Worm (Caenorhabditis elegans) whole organism, young adult: ENCODE results near the gene T21H3.5.

Experiments
- B0019.2 ChIP-seq: fragments of 200-800 bp; sonication (Bioruptor generic); conservative IDR thresholded peaks from 2 replicates; pipeline ENCODE4 v1.3.6; 2022; ENCODE audit warnings: missing genetic modification reagents, missing genetic modification characterization, missing compliant biosample characterization
- B0261.1 ChIP-seq: sonication (generic microtip); optimal IDR thresholded peaks from 2 replicates; lab custom pipeline; 2016; ENCODE audit warnings: mild to moderate bottlenecking, missing genetic modification characterization, moderate library complexity, missing compliant biosample characterization
- F10E7.11 ChIP-seq: sonication (generic microtip); optimal IDR thresholded peaks from 2 replicates; lab custom pipeline; 2017; ENCODE audit warnings: mild to moderate bottlenecking, missing genetic modification characterization, moderate library complexity, missing compliant biosample characterization
- F23B12.7 ChIP-seq: sonication (generic microtip); optimal IDR thresholded peaks from 2 replicates; lab custom pipeline; 2017; ENCODE audit warnings: missing genetic modification characterization, mild to moderate bottlenecking, missing compliant biosample characterization, antibody characterized with exemption, moderate library complexity; ENCODE audit not compliant: insufficient read depth
- F49E8.2 ChIP-seq: sonication (generic microtip); optimal IDR thresholded peaks from 3 replicates; lab custom pipeline; 2017; ENCODE audit warnings: missing genetic modification characterization, mild to moderate bottlenecking, missing compliant biosample characterization, antibody characterized with exemption, moderate library complexity; ENCODE audit not compliant: insufficient read depth
- F52B5.7 ChIP-seq: sonication (generic microtip); optimal IDR thresholded peaks from 2 replicates; lab custom pipeline; 2016; ENCODE audit warnings: mild to moderate bottlenecking, missing genetic modification characterization, missing compliant biosample characterization
- Y56A3A.18 ChIP-seq: fragments of 200-800 bp; sonication (Bioruptor generic); IDR thresholded peaks from 2 replicates; pipeline ENCODE4 v1.3.6; 2022; ENCODE audit warnings: missing genetic modification reagents, missing genetic modification characterization, missing compliant biosample characterization
- Y95B8A.8 ChIP-seq: fragments of 200-800 bp; sonication (Bioruptor generic); IDR thresholded peaks from 2 replicates; pipeline ENCODE4 v1.3.6; 2022; ENCODE audit warnings: missing genetic modification reagents, missing genetic modification characterization, missing compliant biosample characterization
- akir-1 ChIP-seq: fragments of 200-800 bp; sonication (Bioruptor generic); optimal IDR thresholded peaks from 2 replicates; lab custom pipeline; 2018; ENCODE audit warnings: mild to moderate bottlenecking, missing genetic modification characterization, moderate library complexity, missing compliant biosample characterization
- ama-1 ChIP-seq, 3 experiments: fragments of 150-350 bp in 1 of 3; sonication (generic microtip) in 2 of 3; optimal IDR thresholded peaks; 2 replicates each; lab custom pipeline; 2014 to 2018; ENCODE audit warnings: missing biosample characterization in 2 of 3, missing genetic modification characterization in 2 of 3, missing genetic modification reagents in 2 of 3
- aptf-3 ChIP-seq: fragments of 200-800 bp; sonication (Bioruptor generic); IDR thresholded peaks from 2 replicates; pipeline ENCODE4 v1.3.6; 2022; ENCODE audit warnings: missing genetic modification characterization, missing compliant biosample characterization
- attf-3 ChIP-seq: fragments of 200-800 bp; sonication (Bioruptor generic); conservative IDR thresholded peaks from 2 replicates; pipeline ENCODE4 v1.3.6; 2022; ENCODE audit warnings: missing genetic modification reagents, missing genetic modification characterization, missing compliant biosample characterization
- attf-5 ChIP-seq: fragments of 200-800 bp; sonication (Bioruptor generic); optimal IDR thresholded peaks from 2 replicates; lab custom pipeline; 2018; ENCODE audit warnings: mild to moderate bottlenecking, missing genetic modification characterization, missing compliant biosample characterization
- bed-1 ChIP-seq: fragments of 200-800 bp; sonication (Bioruptor generic); IDR thresholded peaks from 2 replicates; pipeline ENCODE4 v1.3.6; 2022; ENCODE audit warnings: missing genetic modification reagents, missing genetic modification characterization, missing compliant biosample characterization
- cebp-1 ChIP-seq, 2 experiments: fragments of 200-800 bp in 1 of 2; sonication (Bioruptor generic) in 1 of 2; sonication (generic microtip) in 1 of 2; IDR thresholded peaks in 1 of 2; optimal IDR thresholded peaks in 1 of 2; 2 replicates each; pipeline versions ENCODE4 v1.3.6 to Lab custom; 2017 to 2022; ENCODE audit warnings: missing compliant biosample characterization in 2 of 2, missing genetic modification characterization in 2 of 2, mild to moderate bottlenecking in 1 of 2, missing genetic modification reagents in 1 of 2, moderate library complexity in 1 of 2
- ceh-27 ChIP-seq: fragments of 200-800 bp; sonication (Bioruptor generic); optimal IDR thresholded peaks from 2 replicates; lab custom pipeline; 2018; ENCODE audit warnings: mild to moderate bottlenecking, missing genetic modification characterization, moderate library complexity, missing compliant biosample characterization
- efl-1 ChIP-seq: fragments of 150-350 bp; optimal IDR thresholded peaks from 2 replicates; lab custom pipeline; 2014; ENCODE audit warnings: missing biosample characterization, missing genetic modification reagents, missing genetic modification characterization
- fkh-3 ChIP-seq: sonication (generic microtip); optimal IDR thresholded peaks from 2 replicates; lab custom pipeline; 2016; ENCODE audit warnings: mild to moderate bottlenecking, missing genetic modification characterization, missing compliant biosample characterization
- hrde-1 ChIP-seq: sonication (generic microtip); optimal IDR thresholded peaks from 2 replicates; lab custom pipeline; 2016; ENCODE audit warnings: missing genetic modification characterization, mild to moderate bottlenecking, missing compliant biosample characterization, moderate library complexity, missing genotype, missing genetic modification reagents, borderline replicate concordance
- hsf-1 ChIP-seq: fragments of 200-800 bp; sonication (Bioruptor generic); IDR thresholded peaks from 2 replicates; pipeline ENCODE4 v1.3.6; 2022; ENCODE audit warnings: missing genetic modification reagents, missing genetic modification characterization, missing compliant biosample characterization
- let-607 ChIP-seq, 2 experiments: fragments of 200-800 bp in 1 of 2; sonication (Bioruptor generic) in 1 of 2; sonication (generic microtip) in 1 of 2; optimal IDR thresholded peaks; 2 replicates each; lab custom pipeline; 2016 to 2018; ENCODE audit warnings: mild to moderate bottlenecking in 2 of 2, missing compliant biosample characterization in 2 of 2, missing genetic modification characterization in 2 of 2, moderate library complexity in 2 of 2, missing genotype in 1 of 2
- lin-26 ChIP-seq: fragments of 200-800 bp; sonication (Bioruptor generic); IDR thresholded peaks from 2 replicates; pipeline ENCODE4 v1.3.6; 2022; ENCODE audit warnings: missing genetic modification reagents, missing genetic modification characterization, missing compliant biosample characterization
- lin-35 ChIP-seq, 3 experiments: fragments of 150-350 bp in 2 of 3; sonication (generic microtip) in 1 of 3; optimal IDR thresholded peaks; 2 replicates each; lab custom pipeline; 2014 to 2018; ENCODE audit warnings: missing biosample characterization in 3 of 3, missing genetic modification characterization in 3 of 3, missing genetic modification reagents in 3 of 3
- lin-54 ChIP-seq: fragments of 200-800 bp; sonication (Bioruptor generic); optimal IDR thresholded peaks from 2 replicates; lab custom pipeline; 2018; ENCODE audit warnings: mild to moderate bottlenecking, missing genetic modification characterization, missing compliant biosample characterization
- lsl-1 ChIP-seq: fragments of 200-800 bp; sonication (Bioruptor generic); optimal IDR thresholded peaks from 2 replicates; lab custom pipeline; 2018; ENCODE audit warnings: mild to moderate bottlenecking, missing genetic modification characterization, moderate library complexity, missing compliant biosample characterization
- madf-10 ChIP-seq: sonication (generic microtip); optimal IDR thresholded peaks from 2 replicates; lab custom pipeline; 2016; ENCODE audit warnings: mild to moderate bottlenecking, missing genetic modification characterization, missing compliant biosample characterization
- madf-6 ChIP-seq: fragments of 200-800 bp; sonication (Bioruptor generic); IDR thresholded peaks from 2 replicates; pipeline ENCODE4 v1.3.6; 2022; ENCODE audit warnings: missing genetic modification reagents, missing genetic modification characterization, missing compliant biosample characterization
- mes-4 ChIP-seq: sonication (generic microtip); optimal IDR thresholded peaks from 2 replicates; lab custom pipeline; 2016; ENCODE audit warnings: missing genotype, missing genetic modification characterization, missing compliant biosample characterization
- nfya-1 ChIP-seq: sonication (generic microtip); optimal IDR thresholded peaks from 2 replicates; lab custom pipeline; 2017; ENCODE audit warnings: antibody characterized with exemption, missing compliant biosample characterization, missing genetic modification characterization, borderline replicate concordance; ENCODE audit not compliant: insufficient read depth
- pbrm-1 ChIP-seq: fragments of 200-800 bp; sonication (Bioruptor generic); IDR thresholded peaks from 2 replicates; pipeline ENCODE4 v1.3.6; 2022; ENCODE audit warnings: missing genetic modification reagents, missing genetic modification characterization, missing compliant biosample characterization
- rec-8 ChIP-seq, 2 experiments: sonication (generic microtip); optimal IDR thresholded peaks; 2 replicates each; lab custom pipeline; 2016; ENCODE audit warnings: mild to moderate bottlenecking in 2 of 2, missing genetic modification characterization in 2 of 2, missing genetic modification reagents in 2 of 2, missing genotype in 2 of 2, missing biosample characterization in 1 of 2, missing compliant biosample characterization in 1 of 2, moderate library complexity in 1 of 2
- rpc-1 ChIP-seq, 2 experiments: fragments of 150-350 bp in 1 of 2; sonication (generic microtip) in 1 of 2; optimal IDR thresholded peaks; 2 replicates each; lab custom pipeline; 2014 to 2018; ENCODE audit warnings: missing biosample characterization in 1 of 2, missing genetic modification characterization in 1 of 2, missing genetic modification reagents in 1 of 2, missing genotype in 1 of 2
- snpc-4 ChIP-seq, 5 experiments: fragments of 150-350 bp in 1 of 5; sonication (generic microtip) in 4 of 5; optimal IDR thresholded peaks; 2 replicates each; lab custom pipeline; 2014 to 2018; ENCODE audit warnings: missing genetic modification characterization in 5 of 5, missing biosample characterization in 3 of 5, antibody characterized with exemption in 2 of 5, mild to moderate bottlenecking in 2 of 5, missing compliant biosample characterization in 2 of 5, missing genotype in 2 of 5, moderate library complexity in 2 of 5, missing genetic modification reagents in 1 of 5
- somi-1 ChIP-seq: fragments of 200-800 bp; sonication (Bioruptor generic); optimal IDR thresholded peaks from 2 replicates; lab custom pipeline; 2018; ENCODE audit warnings: mild to moderate bottlenecking, missing genetic modification characterization, missing compliant biosample characterization
- tbx-9 ChIP-seq: sonication (generic microtip); optimal IDR thresholded peaks from 2 replicates; lab custom pipeline; 2016; ENCODE audit warnings: borderline replicate concordance, missing genetic modification characterization, inconsistent platforms, missing compliant biosample characterization
- tlf-1 ChIP-seq: fragments of 200-800 bp; sonication (Bioruptor generic); optimal IDR thresholded peaks from 2 replicates; lab custom pipeline; 2018; ENCODE audit warnings: mild to moderate bottlenecking, missing genetic modification characterization, missing compliant biosample characterization
- unc-130 ChIP-seq: sonication (generic microtip); optimal IDR thresholded peaks from 2 replicates; lab custom pipeline; 2016; ENCODE audit warnings: missing genetic modification reagents, missing genetic modification characterization, missing compliant biosample characterization
- xnd-1 ChIP-seq: sonication (generic microtip); optimal IDR thresholded peaks from 2 replicates; lab custom pipeline; 2016; ENCODE audit warnings: missing genotype, missing genetic modification reagents, missing genetic modification characterization, missing compliant biosample characterization
- zfh-2 ChIP-seq: fragments of 200-800 bp; sonication (Bioruptor generic); conservative IDR thresholded peaks from 2 replicates; pipeline ENCODE4 v1.3.6; 2022; ENCODE audit warnings: missing genetic modification reagents, missing genetic modification characterization, missing compliant biosample characterization
- zim-3 ChIP-seq: sonication (generic microtip); optimal IDR thresholded peaks from 2 replicates; lab custom pipeline; 2017; ENCODE audit warnings: mild to moderate bottlenecking, missing genetic modification characterization, moderate library complexity, missing compliant biosample characterization
- ztf-25 ChIP-seq: fragments of 200-800 bp; sonication (Bioruptor generic); IDR thresholded peaks from 2 replicates; pipeline ENCODE4 v1.3.6; 2022; ENCODE audit warnings: missing genetic modification reagents, missing genetic modification characterization, missing compliant biosample characterization

T21H3.5 gene

ce11 chrV:1164196-1164691 is at the start of gene T21H3.5:
TSS of gene T21H3.5 (minus strand) at chrV:1164293.
- TF ChIP-seq F23B12.7 (tag; lab: Kevin White, UChicago) = no peak
- TF ChIP-seq attf-5 (GFP tag; lab: Kevin White, UChicago) = no peak
- TF ChIP-seq lin-26 (GFP tag; lab: Robert Waterston, UW) = no peak
- 0 out of 2 replicates have a peak, but pooled peaks have one; percentile 22 for TF ChIP-seq zfh-2 (GFP tag; lab: Robert Waterston, UW)
- no peak for TF ChIP-seq B0261.1 (tag; lab: Kevin White, UChicago)

- TF ChIP-seq F49E8.2 (tag; lab: Kevin White, UChicago) = no peak
- TF ChIP-seq madf-10 = no peak
- no peak for TF ChIP-seq B0261.1 (tag; lab: Kevin White, UChicago)
- TF ChIP-seq rpc-1 (optimal IDR thresholded peaks at IDR 0.05; lab: Kevin White, UChicago) = no peak
- TF ChIP-seq rpc-1 (tag; optimal IDR thresholded peaks at IDR 0.05; lab: Kevin White, UChicago) = no peak
- TF ChIP-seq Y95B8A.8 = no peak
Observed at ce11 chrV:1207589-1207988, 43.5 kb upstream of the T21H3.5 start, which contains the start of gene Y50D4A.1. TSS of gene Y50D4A.1 (plus strand) at chrV:1207889.

- TF ChIP-seq zim-3 (tag; lab: Kevin White, UChicago) (no peak), cebp-1 (GFP tag; IDR thresholded peaks at IDR 0.05; lab: Robert Waterston, UW) (no peak), cebp-1 (tag; optimal IDR thresholded peaks at IDR 0.05; lab: Kevin White, UChicago) (no peak), attf-5 (GFP tag; lab: Kevin White, UChicago) (peak; percentile 4), lin-35 (GFP tag; optimal IDR thresholded peaks at IDR 0.05; lab: Kevin White, UChicago) (no peak), bed-1 (GFP tag; lab: Robert Waterston, UW) (no peak), ztf-25 (GFP tag; lab: Robert Waterston, UW) (no peak), lsl-1 (no peak), ceh-27 (GFP tag; lab: Kevin White, UChicago) (no peak), hsf-1 (GFP tag; lab: Robert Waterston, UW) (no peak), nfya-1 (tag; lab: Kevin White, UChicago) (no peak), mes-4 (tag; lab: Kevin White, UChicago) (no peak), attf-3 (peak; percentile 71), B0261.1 (tag; lab: Kevin White, UChicago) (no peak), akir-1 (no peak), xnd-1 (peak; percentile 4), hrde-1 (tag; lab: Kevin White, UChicago) (no peak), tbx-9 (tag; lab: Kevin White, UChicago) (no peak), fkh-3 (tag; lab: Kevin White, UChicago) (no peak), lin-54 (GFP tag; lab: Kevin White, UChicago) (peak; percentile 38), somi-1 (GFP tag; lab: Kevin White, UChicago) (no peak), snpc-4 (GFP tag; optimal IDR thresholded peaks at IDR 0.05; lab: Kevin White, UChicago) (no peak), snpc-4 (tag; optimal IDR thresholded peaks at IDR 0.05; lab: Kevin White, UChicago) (no peak), rec-8 (tag; optimal IDR thresholded peaks at IDR 0.05; lab: Kevin White, UChicago) (no peak), F52B5.7 (tag; lab: Kevin White, UChicago) (no peak), tlf-1 (no peak), F10E7.11 (tag; lab: Kevin White, UChicago) (no peak), aptf-3 (GFP tag; lab: Robert Waterston, UW) (no peak), efl-1 (GFP tag; lab: Kevin White, UChicago) (peak; percentile 28), let-607 (tag; optimal IDR thresholded peaks at IDR 0.05; lab: Kevin White, UChicago) (no peak), pbrm-1 (GFP tag; lab: Robert Waterston, UW) (no peak), unc-130 (GFP tag; lab: Kevin White, UChicago) (no peak), Y56A3A.18 (no peak), B0019.2 (GFP tag; lab: Robert Waterston, UW) (no peak), madf-6 (GFP tag; lab: Robert Waterston, UW) (peak; percentile 58; the same call in 1 of the 2 replicates), ama-1 (optimal IDR thresholded peaks at IDR 0.05; lab: Kevin White, UChicago) (no peak), ama-1 (GFP tag; optimal IDR thresholded peaks at IDR 0.05; lab: Kevin White, UChicago) (no peak)
Observed at ce11 chrV:1206971-1207370, 42.9 kb upstream of the T21H3.5 start, which contains the start of gene Y50D4A.5. TSS of gene Y50D4A.5 (plus strand) at chrV:1207307.
